Worm (Caenorhabditis elegans) whole organism, young adult: ENCODE measurements around the gene R02F11.12.
A peak's percentile ranks its signal among the peaks of the same experiment; 100 is the strongest.

ENCODE experiments used
- B0019.2 ChIP-seq: fragments of 200-800 bp; sonication (Bioruptor generic); conservative IDR thresholded peaks from 2 replicates; pipeline ENCODE4 v1.3.6; 2022; ENCODE audit warnings: missing genetic modification reagents, missing genetic modification characterization, missing compliant biosample characterization
- B0336.3 ChIP-seq: fragments of 200-800 bp; sonication (Bioruptor generic); IDR thresholded peaks from 2 replicates; pipeline ENCODE4 v1.3.6; 2022; ENCODE audit warnings: missing genetic modification characterization, missing compliant biosample characterization
- C17E4.6 ChIP-seq: fragments of 200-800 bp; sonication (Bioruptor generic); IDR thresholded peaks from 2 replicates; pipeline ENCODE4 v1.3.6; 2022; ENCODE audit warnings: missing genetic modification reagents, missing genetic modification characterization, missing compliant biosample characterization
- D2030.7 ChIP-seq: fragments of 200-800 bp; sonication (Bioruptor generic); IDR thresholded peaks from 2 replicates; pipeline ENCODE4 v1.3.6; 2022; ENCODE audit warnings: missing genetic modification reagents, missing genetic modification characterization, missing compliant biosample characterization
- F10E7.11 ChIP-seq: sonication (generic microtip); optimal IDR thresholded peaks from 2 replicates; lab custom pipeline; 2017; ENCODE audit warnings: mild to moderate bottlenecking, missing genetic modification characterization, moderate library complexity, missing compliant biosample characterization
- F33H1.4 ChIP-seq: fragments of 200-800 bp; sonication (Bioruptor generic); IDR thresholded peaks from 2 replicates; pipeline ENCODE4 v1.3.6; 2022; ENCODE audit warnings: missing genetic modification reagents, missing genetic modification characterization, missing compliant biosample characterization
- F37B4.10 ChIP-seq: fragments of 200-800 bp; sonication (Bioruptor generic); IDR thresholded peaks from 2 replicates; pipeline ENCODE4 v1.3.6; 2022; ENCODE audit warnings: missing genetic modification characterization, missing compliant biosample characterization
- F39B2.1 ChIP-seq: fragments of 200-800 bp; sonication (Bioruptor generic); IDR thresholded peaks from 2 replicates; pipeline ENCODE4 v1.3.6; 2022; ENCODE audit warnings: missing genetic modification reagents, missing genetic modification characterization, missing compliant biosample characterization
- F49E8.2 ChIP-seq: sonication (generic microtip); optimal IDR thresholded peaks from 3 replicates; lab custom pipeline; 2017; ENCODE audit warnings: missing genetic modification characterization, mild to moderate bottlenecking, missing compliant biosample characterization, antibody characterized with exemption, moderate library complexity; ENCODE audit not compliant: insufficient read depth
- F52B5.7 ChIP-seq: sonication (generic microtip); optimal IDR thresholded peaks from 2 replicates; lab custom pipeline; 2016; ENCODE audit warnings: mild to moderate bottlenecking, missing genetic modification characterization, missing compliant biosample characterization
- F55B11.4 ChIP-seq: sonication (generic microtip); optimal IDR thresholded peaks from 2 replicates; lab custom pipeline; 2016; ENCODE audit warnings: missing compliant biosample characterization, missing genetic modification characterization, borderline replicate concordance; ENCODE audit not compliant: insufficient read depth
- F57A8.1 ChIP-seq: fragments of 200-800 bp; sonication (Bioruptor generic); optimal IDR thresholded peaks from 2 replicates; lab custom pipeline; 2018; ENCODE audit warnings: mild to moderate bottlenecking, missing genetic modification characterization, moderate library complexity, missing compliant biosample characterization
- K11D2.4 ChIP-seq: fragments of 200-800 bp; sonication (Bioruptor generic); IDR thresholded peaks from 2 replicates; pipeline ENCODE4 v1.3.6; 2022; ENCODE audit warnings: missing genetic modification reagents, missing genetic modification characterization, missing compliant biosample characterization
- T07F8.4 ChIP-seq: sonication (generic microtip); optimal IDR thresholded peaks from 2 replicates; lab custom pipeline; 2016; ENCODE audit warnings: mild to moderate bottlenecking, missing genetic modification characterization, moderate library complexity, missing compliant biosample characterization
- T26A5.8 ChIP-seq: sonication (generic microtip); optimal IDR thresholded peaks from 2 replicates; lab custom pipeline; 2016; ENCODE audit warnings: missing genetic modification characterization, missing compliant biosample characterization
- Y79H2A.3 ChIP-seq: fragments of 200-800 bp; sonication (Bioruptor generic); conservative IDR thresholded peaks from 2 replicates; pipeline ENCODE4 v1.3.6; 2022; ENCODE audit warnings: missing genetic modification reagents, missing genetic modification characterization, missing compliant biosample characterization
- Y95B8A.8 ChIP-seq: fragments of 200-800 bp; sonication (Bioruptor generic); IDR thresholded peaks from 2 replicates; pipeline ENCODE4 v1.3.6; 2022; ENCODE audit warnings: missing genetic modification reagents, missing genetic modification characterization, missing compliant biosample characterization
- ama-1 ChIP-seq, 3 experiments: fragments of 150-350 bp in 1 of 3; sonication (generic microtip) in 2 of 3; optimal IDR thresholded peaks; 2 replicates each; lab custom pipeline; 2014 to 2018; ENCODE audit warnings: missing biosample characterization in 2 of 3, missing genetic modification characterization in 2 of 3, missing genetic modification reagents in 2 of 3
- aptf-3 ChIP-seq: fragments of 200-800 bp; sonication (Bioruptor generic); IDR thresholded peaks from 2 replicates; pipeline ENCODE4 v1.3.6; 2022; ENCODE audit warnings: missing genetic modification characterization, missing compliant biosample characterization
- athp-1 ChIP-seq: sonication (generic microtip); optimal IDR thresholded peaks from 2 replicates; lab custom pipeline; 2017; ENCODE audit warnings: mild to moderate bottlenecking, missing genetic modification characterization, missing compliant biosample characterization
- attf-5 ChIP-seq: fragments of 200-800 bp; sonication (Bioruptor generic); optimal IDR thresholded peaks from 2 replicates; lab custom pipeline; 2018; ENCODE audit warnings: mild to moderate bottlenecking, missing genetic modification characterization, missing compliant biosample characterization
- cebp-2 ChIP-seq: fragments of 200-800 bp; sonication (Bioruptor generic); IDR thresholded peaks from 2 replicates; pipeline ENCODE4 v1.3.6; 2022; ENCODE audit warnings: missing genetic modification characterization, missing compliant biosample characterization
- ceh-40 ChIP-seq: fragments of 200-800 bp; sonication (Bioruptor generic); IDR thresholded peaks from 2 replicates; pipeline ENCODE4 v1.3.6; 2022; ENCODE audit warnings: missing genetic modification characterization, missing compliant biosample characterization
- ceh-79 ChIP-seq: sonication (generic microtip); optimal IDR thresholded peaks from 2 replicates; lab custom pipeline; 2017; ENCODE audit warnings: mild to moderate bottlenecking, missing genetic modification characterization, missing compliant biosample characterization
- gei-17 ChIP-seq: fragments of 200-800 bp; sonication (Bioruptor generic); optimal IDR thresholded peaks from 2 replicates; lab custom pipeline; 2018; ENCODE audit warnings: mild to moderate bottlenecking, missing genetic modification characterization, missing compliant biosample characterization
- him-1 ChIP-seq: sonication (generic microtip); optimal IDR thresholded peaks from 2 replicates; lab custom pipeline; 2016; ENCODE audit warnings: missing genotype, missing genetic modification reagents, missing genetic modification characterization, missing compliant biosample characterization
- hmg-20 ChIP-seq: fragments of 200-800 bp; sonication (Bioruptor generic); IDR thresholded peaks from 2 replicates; pipeline ENCODE4 v1.3.6; 2022; ENCODE audit warnings: missing genetic modification reagents, missing genetic modification characterization, missing compliant biosample characterization
- hsf-1 ChIP-seq: fragments of 200-800 bp; sonication (Bioruptor generic); IDR thresholded peaks from 2 replicates; pipeline ENCODE4 v1.3.6; 2022; ENCODE audit warnings: missing genetic modification reagents, missing genetic modification characterization, missing compliant biosample characterization
- lin-54 ChIP-seq: fragments of 200-800 bp; sonication (Bioruptor generic); optimal IDR thresholded peaks from 2 replicates; lab custom pipeline; 2018; ENCODE audit warnings: mild to moderate bottlenecking, missing genetic modification characterization, missing compliant biosample characterization
- lir-1 ChIP-seq: fragments of 200-800 bp; sonication (Bioruptor generic); conservative IDR thresholded peaks from 2 replicates; pipeline ENCODE4 v1.3.6; 2022; ENCODE audit warnings: missing genetic modification reagents, missing genetic modification characterization, missing compliant biosample characterization
- lsy-27 ChIP-seq: sonication (generic microtip); optimal IDR thresholded peaks from 2 replicates; lab custom pipeline; 2017; ENCODE audit warnings: missing genetic modification characterization, mild to moderate bottlenecking, missing compliant biosample characterization, antibody characterized with exemption, missing genotype, borderline replicate concordance; ENCODE audit not compliant: insufficient read depth
- madf-10 ChIP-seq: sonication (generic microtip); optimal IDR thresholded peaks from 2 replicates; lab custom pipeline; 2016; ENCODE audit warnings: mild to moderate bottlenecking, missing genetic modification characterization, missing compliant biosample characterization
- madf-3 ChIP-seq: fragments of 200-800 bp; sonication (Bioruptor generic); IDR thresholded peaks from 2 replicates; pipeline ENCODE4 v1.3.6; 2022; ENCODE audit warnings: missing genetic modification reagents, missing genetic modification characterization, missing compliant biosample characterization
- pbrm-1 ChIP-seq: fragments of 200-800 bp; sonication (Bioruptor generic); IDR thresholded peaks from 2 replicates; pipeline ENCODE4 v1.3.6; 2022; ENCODE audit warnings: missing genetic modification reagents, missing genetic modification characterization, missing compliant biosample characterization
- repo-1 ChIP-seq: sonication (generic microtip); optimal IDR thresholded peaks from 2 replicates; lab custom pipeline; 2017; ENCODE audit warnings: mild to moderate bottlenecking, missing genetic modification characterization, missing compliant biosample characterization
- rpc-1 ChIP-seq, 2 experiments: fragments of 150-350 bp in 1 of 2; sonication (generic microtip) in 1 of 2; optimal IDR thresholded peaks; 2 replicates each; lab custom pipeline; 2014 to 2018; ENCODE audit warnings: missing biosample characterization in 1 of 2, missing genetic modification characterization in 1 of 2, missing genetic modification reagents in 1 of 2, missing genotype in 1 of 2
- snpc-1.1 ChIP-seq: sonication (generic microtip); optimal IDR thresholded peaks from 2 replicates; lab custom pipeline; 2017; ENCODE audit warnings: missing genetic modification characterization, mild to moderate bottlenecking, missing compliant biosample characterization, antibody characterized with exemption, moderate library complexity, missing genotype, missing genetic modification reagents; ENCODE audit not compliant: insufficient read depth
- snpc-3.4 ChIP-seq: sonication (generic microtip); optimal IDR thresholded peaks from 2 replicates; lab custom pipeline; 2017; ENCODE audit warnings: missing genetic modification characterization, mild to moderate bottlenecking, missing compliant biosample characterization, antibody characterized with exemption, moderate library complexity, missing genotype, missing genetic modification reagents
- tbp1 ChIP-seq: fragments of 200-800 bp; sonication (Bioruptor generic); optimal IDR thresholded peaks from 2 replicates; lab custom pipeline; 2018; ENCODE audit warnings: mild to moderate bottlenecking, missing genetic modification characterization, missing compliant biosample characterization
- unc-130 ChIP-seq: sonication (generic microtip); optimal IDR thresholded peaks from 2 replicates; lab custom pipeline; 2016; ENCODE audit warnings: missing genetic modification reagents, missing genetic modification characterization, missing compliant biosample characterization
- xnd-1 ChIP-seq: sonication (generic microtip); optimal IDR thresholded peaks from 2 replicates; lab custom pipeline; 2016; ENCODE audit warnings: missing genotype, missing genetic modification reagents, missing genetic modification characterization, missing compliant biosample characterization
- zfh-2 ChIP-seq: fragments of 200-800 bp; sonication (Bioruptor generic); conservative IDR thresholded peaks from 2 replicates; pipeline ENCODE4 v1.3.6; 2022; ENCODE audit warnings: missing genetic modification reagents, missing genetic modification characterization, missing compliant biosample characterization
- zim-3 ChIP-seq: sonication (generic microtip); optimal IDR thresholded peaks from 2 replicates; lab custom pipeline; 2017; ENCODE audit warnings: mild to moderate bottlenecking, missing genetic modification characterization, moderate library complexity, missing compliant biosample characterization
- ztf-18 ChIP-seq: sonication (generic microtip); optimal IDR thresholded peaks from 2 replicates; lab custom pipeline; 2016; ENCODE audit warnings: missing genotype, mild to moderate bottlenecking, missing genetic modification characterization, missing compliant biosample characterization
- ztf-25 ChIP-seq: fragments of 200-800 bp; sonication (Bioruptor generic); IDR thresholded peaks from 2 replicates; pipeline ENCODE4 v1.3.6; 2022; ENCODE audit warnings: missing genetic modification reagents, missing genetic modification characterization, missing compliant biosample characterization

Gene R02F11.12

ce11 chrV:4754684-4755211, 35.7 kb upstream of the R02F11.12 start (continued):
- TF ChIP-seq rpc-1 (optimal IDR thresholded peaks at IDR 0.05; lab: Kevin White, UChicago) (no peak), rpc-1 (tag; optimal IDR thresholded peaks at IDR 0.05; lab: Kevin White, UChicago) (no peak), F52B5.7 (tag; lab: Kevin White, UChicago) (no peak), zfh-2 (peak; percentile 87), repo-1 (tag; lab: Kevin White, UChicago) (no peak), lsy-27 (no peak), lir-1 (GFP tag; lab: Robert Waterston, UW) (no peak), ztf-18 (tag; lab: Kevin White, UChicago) (no peak), F10E7.11 (tag; lab: Kevin White, UChicago) (no peak), ceh-79 (tag; lab: Kevin White, UChicago) (no peak), madf-10 (tag; lab: Kevin White, UChicago) (no peak), tbp1 (GFP tag; lab: Kevin White, UChicago) (no peak), T26A5.8 (no peak), zim-3 (tag; lab: Kevin White, UChicago) (no peak), madf-3 (GFP tag; lab: Robert Waterston, UW) (no peak), hmg-20 (GFP tag; lab: Robert Waterston, UW) (no peak), unc-130 (GFP tag; lab: Kevin White, UChicago) (no peak), aptf-3 (GFP tag; lab: Robert Waterston, UW) (no peak), him-1 (tag; lab: Kevin White, UChicago) (no peak), T07F8.4 (tag; lab: Kevin White, UChicago) (no peak), C17E4.6 (0 out of 2 replicates have a peak, but pooled peaks have one; percentile 13), F55B11.4 (tag; lab: Kevin White, UChicago) (no peak), Y95B8A.8 (GFP tag; lab: Robert Waterston, UW) (0 out of 2 replicates have a peak, but pooled peaks have one; percentile 41), ztf-25 (no peak), Y79H2A.3 (GFP tag; lab: Robert Waterston, UW) (peak; percentile 71), K11D2.4 (GFP tag; lab: Robert Waterston, UW) (no peak), athp-1 (tag; lab: Kevin White, UChicago) (no peak)

ce11 chrV:4755308-4756029, 35.0 kb upstream of the R02F11.12 start, which contains the start of gene pgl-3:
Gene pgl-3 (plus strand): TSS chrV:4755979.
- TF ChIP-seq F39B2.1 (peak; percentile 73), xnd-1 (peak; percentile 42), gei-17 (GFP tag; lab: Kevin White, UChicago) (no peak), ama-1 (optimal IDR thresholded peaks at IDR 0.05; lab: Kevin White, UChicago) (no peak), ama-1 (GFP tag; optimal IDR thresholded peaks at IDR 0.05; lab: Kevin White, UChicago) (no peak), Y95B8A.8 (GFP tag; lab: Robert Waterston, UW) (peak; percentile 90; the same call in 1 of the 2 replicates), B0336.3 (peak; percentile 48; the same call in 1 of the 2 replicates), F49E8.2 (tag; lab: Kevin White, UChicago) (peak; percentile 56), T07F8.4 (tag; lab: Kevin White, UChicago) (no peak), attf-5 (no peak), ceh-40 (GFP tag; lab: Robert Waterston, UW) (no peak), hsf-1 (GFP tag; lab: Robert Waterston, UW) (peak; percentile 83), B0019.2 (GFP tag; lab: Robert Waterston, UW) (0 out of 2 replicates have a peak, but pooled peaks have one; percentile 8), tbp1 (GFP tag; lab: Kevin White, UChicago) (peak; percentile 13), F37B4.10 (GFP tag; lab: Robert Waterston, UW) (0 out of 2 replicates have a peak, but pooled peaks have one; percentile 19), F33H1.4 (GFP tag; lab: Robert Waterston, UW) (peak; percentile 72), pbrm-1 (no peak), D2030.7 (GFP tag; lab: Robert Waterston, UW) (peak; percentile 77), snpc-1.1 (tag; lab: Kevin White, UChicago) (peak; percentile 18), cebp-2 (GFP tag; lab: Robert Waterston, UW) (no peak), lin-54 (GFP tag; lab: Kevin White, UChicago) (peak; percentile 52), C17E4.6 (peak; percentile 72), him-1 (tag; lab: Kevin White, UChicago) (peak; percentile 46), F57A8.1 (GFP tag; lab: Kevin White, UChicago) (no peak), snpc-3.4 (tag; lab: Kevin White, UChicago) (no peak)
